Worm (Caenorhabditis elegans) whole organism, L4 larva: Measurements from ENCODE around the gene ZK822.9.

Experiments
- gei-8 ChIP-seq: fragments of 200-800 bp; sonication (Bioruptor generic); optimal IDR thresholded peaks from 2 replicates; lab custom pipeline; 2018; ENCODE audit warnings: mild to moderate bottlenecking, missing genetic modification characterization, missing compliant biosample characterization
- hif-1 ChIP-seq, 2 experiments: sonication (generic microtip); optimal IDR thresholded peaks; 2 replicates each; lab custom pipeline; 2016 to 2017; ENCODE audit warnings: missing compliant biosample characterization in 2 of 2, missing genetic modification characterization in 2 of 2, missing genetic modification reagents in 2 of 2, missing genotype in 2 of 2, mild to moderate bottlenecking in 1 of 2
- nhr-11 ChIP-seq: fragments of 150-350 bp; optimal IDR thresholded peaks from 2 replicates; lab custom pipeline; 2014; ENCODE audit warnings: missing biosample characterization, missing genetic modification characterization
- unc-62 ChIP-seq, 3 experiments: fragments of 150-350 bp in 1 of 3; sonication (generic microtip); optimal IDR thresholded peaks in 2 of 3; peaks in 1 of 3; 1 replicate in 1 of 3; 2 replicates in 2 of 3; lab custom pipeline; 2014 to 2017; ENCODE audit warnings: missing biosample characterization in 3 of 3, missing genetic modification characterization in 3 of 3, missing genetic modification reagents in 3 of 3, missing genotype in 1 of 3

ZK822.9 gene

DNA sequence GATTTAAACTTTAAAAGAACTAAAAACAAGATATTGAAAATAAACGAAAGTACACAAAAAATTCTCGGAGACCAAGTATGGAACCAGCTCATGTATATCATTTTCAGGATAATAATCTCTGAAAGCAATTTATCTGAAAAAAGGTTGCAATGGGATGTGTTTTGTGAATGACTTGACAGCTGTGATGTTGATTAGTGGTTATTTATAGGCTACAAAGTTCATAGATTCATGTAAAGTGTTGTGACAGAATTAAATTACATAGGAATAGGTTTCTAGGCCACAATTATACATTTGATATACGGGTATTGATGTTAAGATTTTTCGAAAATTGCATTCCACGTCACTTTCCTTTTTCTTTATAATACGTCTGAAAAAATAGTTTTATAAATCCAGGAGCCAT, 49.6 kb downstream of the ZK822.9 start, which contains the start of gene srj-1:
Gene srj-1 (minus strand): TSS at position 101 of the 400 bp plus-strand sequence.
- TF ChIP-seq unc-62 (GFP tag; optimal IDR thresholded peaks at IDR 0.05 in 1 of 2; lab: Kevin White, UChicago) (peak in 1 of 2 experiments; percentile 33), unc-62 (tag; optimal IDR thresholded peaks at IDR 0.05; lab: Kevin White, UChicago) (no peak), hif-1 (tag; optimal IDR thresholded peaks at IDR 0.05; lab: Kevin White, UChicago) (no peak), nhr-11 (tag; lab: Kevin White, UChicago) (peak; percentile 55), gei-8 (GFP tag; lab: Kevin White, UChicago) (no peak)
